Fruit fly (Drosophila melanogaster) whole organism, adult: ENCODE data around the gene Pfdn1.
A peak's percentile ranks its signal among the peaks of the same experiment; 100 is the strongest.

Source experiments
- CG12768 ChIP-seq: fragments of 200-800 bp; sonication (Bioruptor generic); optimal IDR thresholded peaks from 2 replicates; lab custom pipeline; 2017; ENCODE audit warnings: missing biosample characterization, missing genetic modification characterization, mild to moderate bottlenecking, moderate library complexity, missing genetic modification reagents
- CG14711 ChIP-seq: fragments of 200-800 bp; sonication (Bioruptor generic); optimal IDR thresholded peaks from 2 replicates; lab custom pipeline; 2018; ENCODE audit warnings: missing biosample characterization, mild to moderate bottlenecking, missing genetic modification characterization, moderate library complexity
- CG1620 ChIP-seq: fragments of 200-800 bp; sonication (Bioruptor generic); optimal IDR thresholded peaks from 2 replicates; lab custom pipeline; 2016; ENCODE audit warnings: missing biosample characterization, missing genetic modification characterization
- CG33017 ChIP-seq: fragments of 200-800 bp; sonication (Bioruptor generic); optimal IDR thresholded peaks from 2 replicates; lab custom pipeline; 2018; ENCODE audit warnings: missing biosample characterization, mild to moderate bottlenecking, missing genetic modification characterization, moderate library complexity
- CG7045 ChIP-seq: fragments of 200-800 bp; sonication (Bioruptor generic); optimal IDR thresholded peaks from 2 replicates; lab custom pipeline; 2017; ENCODE audit warnings: missing biosample characterization, mild to moderate bottlenecking, missing genetic modification characterization
- CG7101 ChIP-seq: fragments of 200-800 bp; sonication (Bioruptor generic); optimal IDR thresholded peaks from 2 replicates; lab custom pipeline; 2018; ENCODE audit warnings: missing biosample characterization, mild to moderate bottlenecking, missing genetic modification characterization, moderate library complexity
- Clk ChIP-seq: fragments of 200-800 bp; sonication (Bioruptor generic); optimal IDR thresholded peaks from 2 replicates; lab custom pipeline; 2017; ENCODE audit warnings: missing biosample characterization, missing genetic modification characterization
- Crg-1 ChIP-seq: fragments of 200-800 bp; sonication (Bioruptor generic); optimal IDR thresholded peaks from 2 replicates; lab custom pipeline; 2016; ENCODE audit warnings: missing biosample characterization, missing genetic modification characterization
- Hr96 ChIP-seq: fragments of 200-800 bp; sonication (Bioruptor generic); optimal IDR thresholded peaks from 2 replicates; lab custom pipeline; 2016; ENCODE audit warnings: missing biosample characterization, missing genetic modification characterization
- cic ChIP-seq: fragments of 200-800 bp; sonication (Bioruptor generic); optimal IDR thresholded peaks from 2 replicates; lab custom pipeline; 2017; ENCODE audit warnings: missing biosample characterization, mild to moderate bottlenecking, missing genetic modification characterization, moderate library complexity
- kay ChIP-seq: fragments of 200-800 bp; sonication (Bioruptor generic); peaks from one replicate; lab custom pipeline; 2016; ENCODE audit warnings: missing biosample characterization, missing genetic modification characterization, borderline replicate concordance
- ovo ChIP-seq: fragments of 200-800 bp; sonication (Bioruptor generic); optimal IDR thresholded peaks from 2 replicates; lab custom pipeline; 2016; ENCODE audit warnings: missing biosample characterization, missing genetic modification characterization

- TF ChIP-seq Hr96 (peak; percentile 87), Crg-1 (GFP tag; lab: Kevin White, UChicago) (peak; percentile 95), CG1620 (GFP tag; lab: Kevin White, UChicago) (peak; percentile 71), Clk (peak; percentile 67), CG14711 (peak; percentile 98), ovo (GFP tag; lab: Kevin White, UChicago) (no peak), kay (no peak), CG7045 (peak; percentile 89), CG7101 (tag; lab: Kevin White, UChicago) (peak; percentile 99), cic (GFP tag; lab: Kevin White, UChicago) (peak; percentile 85), CG33017 (tag; lab: Kevin White, UChicago) (peak; percentile 99), CG12768 (GFP tag; lab: Kevin White, UChicago) (peak; percentile 97)
Observed at dm6 chr2L:6065823-6066222, 3.1 kb upstream of the Pfdn1 start, which contains the start of the genes Fbw5 and CG9147.
